Fruit fly (Drosophila melanogaster): ENCODE measurements around the gene Nna1.

DNA sequence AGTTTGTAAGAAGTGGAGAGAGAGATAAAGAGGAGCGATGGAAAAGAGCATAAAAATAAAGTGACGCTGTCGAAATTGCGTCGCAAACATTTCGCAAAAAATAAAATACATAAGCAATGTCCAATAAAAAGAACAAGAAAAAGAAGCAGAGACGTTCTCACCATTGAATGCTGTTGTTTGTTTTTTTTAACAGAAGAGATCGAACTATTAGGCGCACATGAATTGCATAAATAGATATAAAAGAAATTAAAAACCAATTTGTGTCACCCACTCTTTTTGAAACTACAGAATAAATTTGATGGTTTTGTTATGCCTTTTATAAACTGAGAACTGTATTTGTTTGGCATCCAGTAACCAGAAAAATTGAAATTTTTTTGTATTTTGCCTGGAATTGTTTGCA lies 61.7 kb downstream of the Nna1 start:
- TF ChIP-seq EcR (GFP tag; optimal IDR thresholded peaks at IDR 0.05), result no peak
- TF ChIP-seq Dll (optimal IDR thresholded peaks at IDR 0.05), result no peak
- no peak for TF ChIP-seq CG8478 (optimal IDR thresholded peaks at IDR 0.05)
- TF ChIP-seq psq (optimal IDR thresholded peaks at IDR 0.05), result no peak
- no peak for TF ChIP-seq pan (optimal IDR thresholded peaks at IDR 0.05)
